Fruit fly (Drosophila melanogaster) whole organism, prepupa: ENCODE measurements around the gene Ubx.

Experiments used
- Blimp-1 ChIP-seq: fragments of 200-800 bp; sonication (Bioruptor generic); optimal IDR thresholded peaks from 3 replicates; lab custom pipeline; 2017; ENCODE audit warnings: missing biosample characterization, missing genetic modification characterization, mild to moderate bottlenecking, moderate library complexity, missing genetic modification reagents
- CG10631 ChIP-seq: fragments of 200-800 bp; sonication (Bioruptor generic); optimal IDR thresholded peaks from 2 replicates; lab custom pipeline; 2016; ENCODE audit warnings: missing biosample characterization, missing genetic modification characterization
- CG10669 ChIP-seq: fragments of 200-800 bp; sonication (Bioruptor generic); optimal IDR thresholded peaks from 3 replicates; lab custom pipeline; 2018; ENCODE audit warnings: missing biosample characterization, mild to moderate bottlenecking, missing genetic modification characterization, moderate library complexity
- CG15336 ChIP-seq: fragments of 200-800 bp; sonication (Bioruptor generic); IDR thresholded peaks from 2 replicates; pipeline ENCODE4 v1.3.6; 2022; ENCODE audit warnings: missing biosample characterization, missing genetic modification characterization
- CG1621 ChIP-seq: fragments of 200-800 bp; sonication (Bioruptor generic); optimal IDR thresholded peaks from 3 replicates; lab custom pipeline; 2018; ENCODE audit warnings: missing biosample characterization, mild to moderate bottlenecking, missing genetic modification characterization
- CG16779 ChIP-seq: fragments of 200-800 bp; sonication (Bioruptor generic); optimal IDR thresholded peaks from 3 replicates; lab custom pipeline; 2017; ENCODE audit warnings: missing biosample characterization, mild to moderate bottlenecking, missing genetic modification characterization
- CG3032 ChIP-seq: fragments of 200-800 bp; optimal IDR thresholded peaks from 2 replicates; lab custom pipeline; 2019; ENCODE audit warnings: missing biosample characterization, mild to moderate bottlenecking, missing genetic modification characterization, moderate library complexity
- CG31627 ChIP-seq: fragments of 200-800 bp; sonication (Bioruptor generic); optimal IDR thresholded peaks from 3 replicates; lab custom pipeline; 2016; ENCODE audit warnings: missing biosample characterization, missing genetic modification characterization
- CG3919 ChIP-seq: fragments of 200-800 bp; sonication (Bioruptor generic); optimal IDR thresholded peaks from 3 replicates; lab custom pipeline; 2016; ENCODE audit warnings: missing biosample characterization, missing genetic modification characterization
- CG4318 ChIP-seq: fragments of 200-800 bp; sonication (Bioruptor generic); optimal IDR thresholded peaks from 3 replicates; lab custom pipeline; 2017; ENCODE audit warnings: missing biosample characterization, mild to moderate bottlenecking, missing genetic modification characterization
- CG6163 ChIP-seq: fragments of 200-800 bp; sonication (Bioruptor generic); IDR thresholded peaks from 3 replicates; pipeline ENCODE4 v1.3.6; 2022; ENCODE audit warnings: missing biosample characterization, missing genetic modification characterization
- CG6276 ChIP-seq: fragments of 200-800 bp; sonication (Bioruptor generic); optimal IDR thresholded peaks from 2 replicates; lab custom pipeline; 2017; ENCODE audit warnings: missing biosample characterization, mild to moderate bottlenecking, missing genetic modification characterization
- CG6792 ChIP-seq: fragments of 200-800 bp; sonication (Bioruptor generic); optimal IDR thresholded peaks from 3 replicates; lab custom pipeline; 2016; ENCODE audit warnings: missing biosample characterization, missing genetic modification characterization
- CG6808 ChIP-seq: fragments of 200-800 bp; sonication (Bioruptor generic); optimal IDR thresholded peaks from 3 replicates; lab custom pipeline; 2017; ENCODE audit warnings: missing biosample characterization, missing genetic modification characterization, mild to moderate bottlenecking, moderate library complexity, missing genetic modification reagents
- CG6854 ChIP-seq: fragments of 200-800 bp; sonication (Bioruptor generic); optimal IDR thresholded peaks from 2 replicates; lab custom pipeline; 2017; ENCODE audit warnings: missing biosample characterization, mild to moderate bottlenecking, missing genetic modification characterization
- CG8119 ChIP-seq: fragments of 200-800 bp; sonication (Bioruptor generic); IDR thresholded peaks from 3 replicates; pipeline ENCODE4 v1.3.6; 2022; ENCODE audit warnings: missing biosample characterization, missing genetic modification characterization
- CG8319 ChIP-seq: fragments of 200-800 bp; sonication (Bioruptor generic); optimal IDR thresholded peaks from 3 replicates; lab custom pipeline; 2016; ENCODE audit warnings: missing biosample characterization, missing genetic modification characterization
- Eip75B ChIP-seq: fragments of 200-800 bp; sonication (Bioruptor generic); optimal IDR thresholded peaks from 3 replicates; lab custom pipeline; 2016; ENCODE audit warnings: missing biosample characterization, missing genetic modification characterization
- Eip78C ChIP-seq: fragments of 200-800 bp; sonication (Bioruptor generic); peaks from one replicate; lab custom pipeline; 2016; ENCODE audit warnings: missing biosample characterization, missing genetic modification characterization
- Ets21C ChIP-seq: fragments of 200-800 bp; sonication (Bioruptor generic); optimal IDR thresholded peaks from 3 replicates; lab custom pipeline; 2016; ENCODE audit warnings: missing biosample characterization, missing genetic modification characterization
- Ets96B ChIP-seq: fragments of 200-800 bp; optimal IDR thresholded peaks from 2 replicates; lab custom pipeline; 2019; ENCODE audit warnings: missing biosample characterization, mild to moderate bottlenecking, missing genetic modification characterization, moderate library complexity
- Hr39 ChIP-seq: fragments of 200-800 bp; sonication (Bioruptor generic); optimal IDR thresholded peaks from 2 replicates; lab custom pipeline; 2016; ENCODE audit warnings: missing biosample characterization, missing genetic modification characterization
- Hr4 ChIP-seq: fragments of 200-800 bp; sonication (Bioruptor generic); optimal IDR thresholded peaks from 3 replicates; lab custom pipeline; 2016; ENCODE audit warnings: missing biosample characterization, missing genetic modification characterization
- Smox ChIP-seq: fragments of 200-800 bp; sonication (Bioruptor generic); optimal IDR thresholded peaks from 3 replicates; lab custom pipeline; 2016; ENCODE audit warnings: missing biosample characterization, missing genetic modification characterization
- Sox14 ChIP-seq: fragments of 200-800 bp; sonication (Bioruptor generic); optimal IDR thresholded peaks from 3 replicates; lab custom pipeline; 2016; ENCODE audit warnings: missing biosample characterization, missing genetic modification characterization
- Sox15 ChIP-seq: fragments of 200-800 bp; sonication (Bioruptor generic); optimal IDR thresholded peaks from 3 replicates; lab custom pipeline; 2016; ENCODE audit warnings: missing biosample characterization, missing genetic modification characterization
- acj6 ChIP-seq: fragments of 200-800 bp; sonication (Bioruptor generic); optimal IDR thresholded peaks from 3 replicates; lab custom pipeline; 2016; ENCODE audit warnings: missing biosample characterization, missing genetic modification characterization
- dsx ChIP-seq: fragments of 200-800 bp; optimal IDR thresholded peaks from 3 replicates; lab custom pipeline; 2019; ENCODE audit warnings: missing biosample characterization, mild to moderate bottlenecking, missing genetic modification characterization, moderate library complexity; ENCODE audit not compliant: poor library complexity, severe bottlenecking
- fd85E ChIP-seq: fragments of 200-800 bp; sonication (Bioruptor generic); optimal IDR thresholded peaks from 3 replicates; lab custom pipeline; 2016; ENCODE audit warnings: missing biosample characterization, missing genetic modification characterization
- fkh ChIP-seq: fragments of 200-800 bp; sonication (Bioruptor generic); optimal IDR thresholded peaks from 3 replicates; lab custom pipeline; 2017; ENCODE audit warnings: missing biosample characterization, mild to moderate bottlenecking, missing genetic modification characterization, moderate library complexity
- lz ChIP-seq: fragments of 200-800 bp; sonication (Bioruptor generic); optimal IDR thresholded peaks from 3 replicates; lab custom pipeline; 2016; ENCODE audit warnings: missing biosample characterization, missing genetic modification characterization
- topi ChIP-seq: fragments of 200-800 bp; sonication (Bioruptor generic); optimal IDR thresholded peaks from 3 replicates; lab custom pipeline; 2016; ENCODE audit warnings: missing biosample characterization, missing genetic modification characterization
- vri ChIP-seq: fragments of 200-800 bp; sonication (Bioruptor generic); optimal IDR thresholded peaks from 3 replicates; lab custom pipeline; 2016; ENCODE audit warnings: missing biosample characterization, mild to moderate bottlenecking, missing genetic modification characterization

Ubx gene

dm6 chr3R:16625844-16626430, 108.3 kb downstream of the Ubx start:
- TF ChIP-seq lz (GFP tag; lab: Kevin White, UChicago) (no peak), CG8119 (GFP tag; lab: Robert Waterston, UW) (peak; percentile 33; the same call in 1 of the 3 replicates), CG1621 (peak; percentile 26), Eip78C (GFP tag; lab: Kevin White, UChicago) (peak; percentile 46), CG15336 (GFP tag; lab: Robert Waterston, UW) (no peak), CG6163 (GFP tag; lab: Robert Waterston, UW) (0 out of 3 replicates have a peak, but pooled peaks have one; percentile 29)
- TF ChIP-seq, all 60 proteins: peak for 4

- no peak for TF ChIP-seq Ets96B (tag; lab: Kevin White, UChicago)
- TF ChIP-seq Sox15: no peak
- TF ChIP-seq acj6: no peak
- TF ChIP-seq Sox14 (GFP tag; lab: Kevin White, UChicago): no peak
- peak; percentile 50 for TF ChIP-seq Eip78C (GFP tag; lab: Kevin White, UChicago)
- no peak for TF ChIP-seq CG6792 (GFP tag; lab: Kevin White, UChicago)
- peak; percentile 13 for TF ChIP-seq CG3919 (GFP tag; lab: Kevin White, UChicago)
- peak; percentile 38 for TF ChIP-seq CG6854 (GFP tag; lab: Kevin White, UChicago)
- no peak for TF ChIP-seq Eip75B
- no peak for TF ChIP-seq fkh (GFP tag; lab: Kevin White, UChicago)
- peak; percentile 15 for TF ChIP-seq Hr4
These were observed 109.3 kb downstream of the Ubx start, which contains the start of gene Fas1 for dm6 chr3R:16624750-16625549. Gene Fas1, plus strand, starts transcription at chr3R:16625238.

DNA sequence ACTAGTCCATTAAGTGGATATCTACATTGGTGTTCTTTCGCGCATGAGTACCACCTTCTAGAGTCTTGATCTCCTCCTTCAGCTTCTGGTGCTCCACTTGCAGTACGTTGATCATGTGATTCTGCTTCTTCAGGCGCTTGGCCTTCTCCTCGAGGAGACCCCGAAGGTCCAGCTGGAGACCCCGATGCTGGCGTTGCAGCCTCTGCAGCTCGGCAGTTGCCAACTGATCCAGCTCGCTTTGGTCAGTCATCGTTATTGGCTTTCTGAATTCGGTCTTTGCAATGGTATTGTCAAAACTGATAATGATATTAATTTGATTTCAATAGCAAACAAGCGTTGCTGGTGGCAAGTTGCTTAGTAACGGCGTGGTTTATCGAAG, 109.9 kb downstream of the Ubx start, which contains the start of gene Ccdc114:
TSS of gene Ccdc114 (minus strand) at position 347 of the 379 bp plus-strand sequence.
- TF ChIP-seq CG8319 (GFP tag; lab: Kevin White, UChicago): peak; percentile 70
- no peak for TF ChIP-seq fd85E (GFP tag; lab: Kevin White, UChicago)
- no peak for TF ChIP-seq Ets21C (GFP tag; lab: Kevin White, UChicago)

dm6 chr3R:16620478-16620877, 113.7 kb downstream of the Ubx start, which contains the start of gene CG14893:
Gene CG14893, plus strand, starts transcription at chr3R:16620778.
- TF ChIP-seq CG16779 (tag; lab: Kevin White, UChicago) (no peak), CG10631 (GFP tag; lab: Kevin White, UChicago) (no peak), CG6808 (GFP tag; lab: Kevin White, UChicago) (no peak), CG6276 (GFP tag; lab: Kevin White, UChicago) (no peak), acj6 (no peak), CG10669 (GFP tag; lab: Kevin White, UChicago) (no peak), CG31627 (GFP tag; lab: Kevin White, UChicago) (no peak), CG8119 (GFP tag; lab: Robert Waterston, UW) (no peak), Smox (GFP tag; lab: Kevin White, UChicago) (no peak), CG4318 (GFP tag; lab: Kevin White, UChicago) (no peak), CG3032 (tag; lab: Kevin White, UChicago) (no peak), Hr4 (no peak), CG3919 (GFP tag; lab: Kevin White, UChicago) (no peak), Ets21C (GFP tag; lab: Kevin White, UChicago) (no peak)

DNA sequence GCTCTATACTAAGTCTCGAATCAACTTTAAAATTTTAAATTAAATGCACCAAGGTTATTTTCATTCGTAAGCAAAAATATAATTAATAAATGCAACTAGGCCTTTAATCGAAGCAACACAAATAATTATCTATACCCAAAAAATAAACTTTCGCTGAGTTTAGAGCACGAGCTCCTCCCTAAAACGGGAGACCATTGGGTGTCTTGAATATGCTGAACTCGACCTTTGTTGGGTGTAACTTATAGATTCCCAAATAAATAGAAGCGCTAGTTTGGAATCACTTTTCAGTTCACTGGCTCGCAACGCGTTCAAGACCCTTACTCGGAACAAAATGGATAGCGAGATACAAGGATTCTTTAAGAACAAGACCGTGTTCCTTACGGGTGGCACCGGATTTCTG, 116.6 kb downstream of the Ubx start, which contains the start of gene CG17560:
TSS of gene CG17560 (plus strand) at position 301 of the 400 bp plus-strand sequence.
- TF ChIP-seq dsx (no peak), vri (GFP tag; lab: Kevin White, UChicago) (no peak), Blimp-1 (GFP tag; lab: Kevin White, UChicago) (no peak), CG1621 (no peak), topi (GFP tag; lab: Kevin White, UChicago) (no peak), Hr39 (GFP tag; lab: Kevin White, UChicago) (no peak)
- TF ChIP-seq, all 60 proteins: peak for 0
